Fruit fly (Drosophila melanogaster): ENCODE data around the gene Snoo.

The Snoo gene

dm6 chr2L:7993984-7994854 lies 10.2 kb upstream of the Snoo start, which contains the start of gene pes (continued):
- TF ChIP-seq Meics (GFP tag; optimal IDR thresholded peaks at IDR 0.05) (peak; percentile 95), MTF-1 (GFP tag; optimal IDR thresholded peaks at IDR 0.05; ENCODE audit: borderline replicate concordance) (peak; percentile 69), z (GFP tag; IDR thresholded peaks at IDR 0.05) (no peak), CG18262 (tag; optimal IDR thresholded peaks at IDR 0.05) (peak; percentile 88), unpg (GFP tag; optimal IDR thresholded peaks at IDR 0.05) (peak; percentile 84), CG9876 (GFP tag; optimal IDR thresholded peaks at IDR 0.05) (no peak), HLH54F (GFP tag; optimal IDR thresholded peaks at IDR 0.05) (peak; percentile 78), Side (GFP tag; optimal IDR thresholded peaks at IDR 0.05) (peak; percentile 92), cg (GFP tag; optimal IDR thresholded peaks at IDR 0.05) (peak; percentile 92), tup (GFP tag; optimal IDR thresholded peaks at IDR 0.05) (peak; percentile 90), Dip3 (GFP tag; optimal IDR thresholded peaks at IDR 0.05) (peak; percentile 90), CG12155 (GFP tag; optimal IDR thresholded peaks at IDR 0.05) (peak; percentile 77), CG3163 (GFP tag; optimal IDR thresholded peaks at IDR 0.05) (peak; percentile 90), CG5180 (GFP tag; optimal IDR thresholded peaks at IDR 0.05) (peak; percentile 80), CG11247 (GFP tag; IDR thresholded peaks at IDR 0.05) (peak; percentile 56), Hr78 (GFP tag; optimal IDR thresholded peaks at IDR 0.05) (peak in 1 of 2 experiments; percentile 82), nau (GFP tag; optimal IDR thresholded peaks at IDR 0.05) (peak; percentile 92), ab (GFP tag; optimal IDR thresholded peaks at IDR 0.05) (no peak), gcm (GFP tag; optimal IDR thresholded peaks at IDR 0.05) (no peak), nerfin-2 (GFP tag; IDR thresholded peaks at IDR 0.05; ENCODE audit: partially characterized antibody) (no peak), Sox100B (GFP tag; optimal IDR thresholded peaks at IDR 0.05) (peak; percentile 93), Atf3 (GFP tag; optimal IDR thresholded peaks at IDR 0.05) (peak; percentile 60), grn (GFP tag; optimal IDR thresholded peaks at IDR 0.05) (peak; percentile 81), Bdp1 (GFP tag; optimal IDR thresholded peaks at IDR 0.05) (no peak), CG8388 (GFP tag; optimal IDR thresholded peaks at IDR 0.05) (no peak), Hmr (GFP tag; optimal IDR thresholded peaks at IDR 0.05) (peak; percentile 16), CG31224 (GFP tag; IDR thresholded peaks at IDR 0.05) (peak; percentile 89), lbe (GFP tag; optimal IDR thresholded peaks at IDR 0.05) (peak; percentile 95), CG7556 (GFP tag; optimal IDR thresholded peaks at IDR 0.05) (peak; percentile 82), D19B (GFP tag; optimal IDR thresholded peaks at IDR 0.05) (peak; percentile 88), CG10462 (GFP tag; optimal IDR thresholded peaks at IDR 0.05) (peak; percentile 69), Nf-YA (GFP tag; IDR thresholded peaks at IDR 0.05) (peak; percentile 86), Optix (GFP tag; IDR thresholded peaks at IDR 0.05) (peak; percentile 91), Jarid2 (GFP tag; optimal IDR thresholded peaks at IDR 0.05) (peak; percentile 95), pita (GFP tag; optimal IDR thresholded peaks at IDR 0.05) (no peak), eyg (GFP tag; optimal IDR thresholded peaks at IDR 0.05) (peak; percentile 59), CG15601 (tag; optimal IDR thresholded peaks at IDR 0.05) (peak; percentile 84), CG33557 (GFP tag; optimal IDR thresholded peaks at IDR 0.05) (peak; percentile 31), CG14014 (GFP tag; IDR thresholded peaks at IDR 0.05) (peak; percentile 85), sima (GFP tag; optimal IDR thresholded peaks at IDR 0.05) (peak; percentile 10), Kr (GFP tag; optimal IDR thresholded peaks at IDR 0.05) (peak; percentile 34), Eip74EF (GFP tag; optimal IDR thresholded peaks at IDR 0.05) (peak in 1 of 2 experiments; percentile 92), CG13287 (GFP tag; IDR thresholded peaks at IDR 0.05; ENCODE audit: partially characterized antibody) (peak; percentile 56; the same call in 1 of the 2 replicates), tll (GFP tag; optimal IDR thresholded peaks at IDR 0.05) (peak; percentile 55 to 59), CkIIα-i1 (GFP tag; IDR thresholded peaks at IDR 0.05) (peak; percentile 50; the same call in 1 of the 2 replicates), CG7963 (GFP tag; IDR thresholded peaks at IDR 0.05; ENCODE audit: partially characterized antibody) (0 out of 3 replicates have a peak, but pooled peaks have one; percentile 46), CG6683 (GFP tag; optimal IDR thresholded peaks at IDR 0.05) (peak; percentile 88)

Data from whole organism, embryonic.